5 worm cellular contexts compared by ENCODE assay signal in the genomic region with DNA sequence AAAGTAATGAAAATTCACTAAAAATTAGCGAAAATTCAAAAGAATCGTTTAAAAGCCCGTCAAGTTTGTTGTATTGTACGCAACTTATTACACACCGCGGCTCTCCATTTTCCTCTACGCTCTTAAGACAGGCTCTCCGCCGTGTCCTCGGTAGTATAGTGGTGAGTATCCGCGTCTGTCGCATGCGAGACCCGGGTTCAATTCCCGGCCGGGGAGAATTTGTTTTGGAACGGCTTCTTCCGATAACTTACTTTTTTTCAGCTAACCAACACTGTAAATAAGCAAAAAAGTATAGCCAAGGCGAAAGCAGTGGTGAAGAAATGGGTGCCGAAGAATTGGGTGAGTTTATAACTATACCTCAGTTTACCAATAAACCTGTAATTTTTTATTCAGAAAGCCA.
TF ChIP-seq lines count a peak whose summit lies in the region.

No protein-coding gene starts in this region.

TF ChIP-seq in whole organism, L4 larva, 104 proteins besides CTCF, POLR2A, EP300 and RAD21 (continued from another document and continues in another):
- no peak for TF ChIP-seq ceh-62 (tag; optimal IDR thresholded peaks at IDR 0.05; lab: Kevin White, UChicago)
- no peak for TF ChIP-seq T20F7.1 (GFP tag; optimal IDR thresholded peaks at IDR 0.05; lab: Kevin White, UChicago)
- TF ChIP-seq lsy-2 (tag; optimal IDR thresholded peaks at IDR 0.05; lab: Kevin White, UChicago), result peak in 1 of 2 experiments; percentile 2
- TF ChIP-seq unc-39 (tag; optimal IDR thresholded peaks at IDR 0.05; lab: Kevin White, UChicago), result no peak
- no peak for TF ChIP-seq rbr-2 (tag; optimal IDR thresholded peaks at IDR 0.05; lab: Kevin White, UChicago)
- TF ChIP-seq ceh-32 (tag; optimal IDR thresholded peaks at IDR 0.05; lab: Kevin White, UChicago; ENCODE audit: poor library complexity), result no peak
- TF ChIP-seq nhr-102 (tag; optimal IDR thresholded peaks at IDR 0.05; lab: Kevin White, UChicago), result no peak
- TF ChIP-seq dmd-9 (GFP tag; IDR thresholded peaks at IDR 0.05; lab: Robert Waterston, UW), result peak; percentile 61; the same call in 1 of the 2 replicates
- TF ChIP-seq fkh-10 (GFP tag; optimal IDR thresholded peaks at IDR 0.05; lab: Kevin White, UChicago), result no peak
- TF ChIP-seq tag-97 (GFP tag; IDR thresholded peaks at IDR 0.05; lab: Robert Waterston, UW), result no peak
- TF ChIP-seq ceh-44 (GFP tag; IDR thresholded peaks at IDR 0.05; lab: Robert Waterston, UW), result peak; percentile 65; the same call in 1 of the 2 replicates
- TF ChIP-seq sdz-12 (GFP tag; optimal IDR thresholded peaks at IDR 0.05; lab: Kevin White, UChicago), result no peak
- TF ChIP-seq dve-1 (tag; optimal IDR thresholded peaks at IDR 0.05; lab: Kevin White, UChicago; ENCODE audit: insufficient read depth), result peak; percentile 13
- 0 out of 4 replicates have a peak, but pooled peaks of 1 of the 2 experiments have one; percentile 51 for TF ChIP-seq madf-5 (GFP tag; IDR thresholded peaks at IDR 0.05; lab: Robert Waterston, UW)
- no peak for TF ChIP-seq nhr-6 (tag; optimal IDR thresholded peaks at IDR 0.05; lab: Kevin White, UChicago)
- peak; percentile 65 for TF ChIP-seq lin-38 (GFP tag; IDR thresholded peaks at IDR 0.05; lab: Robert Waterston, UW)
- TF ChIP-seq lin-1 (GFP tag; IDR thresholded peaks at IDR 0.05; lab: Robert Waterston, UW), result no peak
- no peak for TF ChIP-seq F10B5.3 (tag; optimal IDR thresholded peaks at IDR 0.05; lab: Kevin White, UChicago)
- no peak for TF ChIP-seq spr-3 (GFP tag; optimal IDR thresholded peaks at IDR 0.05; lab: Kevin White, UChicago)
- TF ChIP-seq unc-62 (GFP tag; optimal IDR thresholded peaks at IDR 0.05 in 1 of 2; lab: Kevin White, UChicago), result no peak
- no peak for TF ChIP-seq unc-62 (tag; optimal IDR thresholded peaks at IDR 0.05; lab: Kevin White, UChicago)
- TF ChIP-seq aly-2 (tag; optimal IDR thresholded peaks at IDR 0.05; lab: Kevin White, UChicago), result peak; percentile 12
- peak; percentile 52; the same call in 1 of the 2 replicates for TF ChIP-seq ctbp-1 (GFP tag; IDR thresholded peaks at IDR 0.05; lab: Robert Waterston, UW)
- TF ChIP-seq nhr-28 (tag; optimal IDR thresholded peaks at IDR 0.05; lab: Kevin White, UChicago), result no peak
- no peak for TF ChIP-seq attf-4 (tag; optimal IDR thresholded peaks at IDR 0.05; lab: Kevin White, UChicago)

TF ChIP-seq in whole organism, early embryonic, 17 proteins besides CTCF, POLR2A, EP300 and RAD21 (continued from another document):
- TF ChIP-seq tbx-11 (GFP tag; IDR thresholded peaks at IDR 0.05; lab: Robert Waterston, UW) (0 out of 2 replicates have a peak, but pooled peaks have one; percentile 53), aly-1 (tag; optimal IDR thresholded peaks at IDR 0.05; lab: Kevin White, UChicago) (peak; percentile 5), F13C5.2 (tag; optimal IDR thresholded peaks at IDR 0.05; lab: Kevin White, UChicago) (no peak), hmg-4 (GFP tag; optimal IDR thresholded peaks at IDR 0.05; lab: Kevin White, UChicago) (peak; percentile 46), scrt-1 (GFP tag; IDR thresholded peaks at IDR 0.05; lab: Robert Waterston, UW) (peak; percentile 78), tra-4 (tag; optimal IDR thresholded peaks at IDR 0.05; lab: Kevin White, UChicago) (no peak)

TF ChIP-seq in whole organism, late embryonic, 69 proteins besides CTCF, POLR2A, EP300 and RAD21 (continued from another document):
- TF ChIP-seq C38D4.7 (GFP tag; optimal IDR thresholded peaks at IDR 0.05; lab: Kevin White, UChicago), result peak; percentile 32
- TF ChIP-seq ets-4 (tag; optimal IDR thresholded peaks at IDR 0.05; lab: Kevin White, UChicago), result no peak
- TF ChIP-seq gmeb-2 (tag; optimal IDR thresholded peaks at IDR 0.05; lab: Kevin White, UChicago), result peak; percentile 14
- TF ChIP-seq fax-1 (tag; optimal IDR thresholded peaks at IDR 0.05; lab: Kevin White, UChicago), result no peak
- peak; percentile 29 for TF ChIP-seq nhr-232 (tag; optimal IDR thresholded peaks at IDR 0.05; lab: Kevin White, UChicago)
- no peak for TF ChIP-seq ceh-34 (tag; optimal IDR thresholded peaks at IDR 0.05; lab: Kevin White, UChicago)
- TF ChIP-seq F13H6.1 (tag; optimal IDR thresholded peaks at IDR 0.05; lab: Kevin White, UChicago), result no peak
- TF ChIP-seq Y22D7AL.16 (tag; optimal IDR thresholded peaks at IDR 0.05; lab: Kevin White, UChicago), result no peak
- no peak for TF ChIP-seq pros-1 (tag; optimal IDR thresholded peaks at IDR 0.05; lab: Kevin White, UChicago)
- peak; percentile 46 for TF ChIP-seq C08G9.2 (tag; optimal IDR thresholded peaks at IDR 0.05; lab: Kevin White, UChicago)

TF ChIP-seq in whole organism, mixed stage, embryonic, 35 proteins besides CTCF, POLR2A, EP300 and RAD21 (continued from another document):
- TF ChIP-seq bed-3 (GFP tag; optimal IDR thresholded peaks at IDR 0.05; lab: Kevin White, UChicago) (no peak), lin-32 (GFP tag; optimal IDR thresholded peaks at IDR 0.05; lab: Kevin White, UChicago) (peak; percentile 14)
TF ChIP-seq in whole organism, mixed stage, embryonic: peak in this region for 10.

TF ChIP-seq in whole organism, young adult, 124 proteins besides CTCF, POLR2A, EP300 and RAD21 (continued from another document):
- TF ChIP-seq madf-3 (GFP tag; IDR thresholded peaks at IDR 0.05; lab: Robert Waterston, UW) (0 out of 2 replicates have a peak, but pooled peaks have one; percentile 54), bed-1 (GFP tag; IDR thresholded peaks at IDR 0.05; lab: Robert Waterston, UW) (no peak), T07F8.4 (tag; optimal IDR thresholded peaks at IDR 0.05; lab: Kevin White, UChicago) (peak; percentile 40), ztf-28 (GFP tag; IDR thresholded peaks at IDR 0.05; lab: Robert Waterston, UW) (peak; percentile 43; the same call in 1 of the 2 replicates), F49E8.2 (tag; optimal IDR thresholded peaks at IDR 0.05; lab: Kevin White, UChicago; ENCODE audit: insufficient read depth) (peak; percentile 24), hmg-20 (GFP tag; IDR thresholded peaks at IDR 0.05; lab: Robert Waterston, UW) (peak; percentile 58; the same call in 1 of the 2 replicates), lin-26 (GFP tag; IDR thresholded peaks at IDR 0.05; lab: Robert Waterston, UW) (peak; percentile 86), lir-1 (GFP tag; conservative IDR thresholded peaks at IDR 0.05; lab: Robert Waterston, UW) (peak; percentile 29; the same call in 1 of the 2 replicates), chd-7 (tag; optimal IDR thresholded peaks at IDR 0.05; lab: Kevin White, UChicago) (peak; percentile 22), nhr-179 (tag; optimal IDR thresholded peaks at IDR 0.05; lab: Kevin White, UChicago) (no peak), tbx-9 (tag; optimal IDR thresholded peaks at IDR 0.05; lab: Kevin White, UChicago; ENCODE audit: borderline replicate concordance) (no peak), lsl-1 (GFP tag; optimal IDR thresholded peaks at IDR 0.05; lab: Kevin White, UChicago) (peak; percentile 9), tbp1 (GFP tag; optimal IDR thresholded peaks at IDR 0.05; lab: Kevin White, UChicago) (peak; percentile 96), ztf-6 (GFP tag; IDR thresholded peaks at IDR 0.05; lab: Robert Waterston, UW) (0 out of 2 replicates have a peak, but pooled peaks have one; percentile 31), mcd-1 (GFP tag; IDR thresholded peaks at IDR 0.05; lab: Robert Waterston, UW) (0 out of 2 replicates have a peak, but pooled peaks have one; percentile 41), lin-35 (GFP tag; optimal IDR thresholded peaks at IDR 0.05; lab: Kevin White, UChicago) (peak in 1 of 3 experiments; percentile 32), sptf-2 (GFP tag; optimal IDR thresholded peaks at IDR 0.05; lab: Kevin White, UChicago) (no peak), zim-3 (tag; optimal IDR thresholded peaks at IDR 0.05; lab: Kevin White, UChicago) (peak; percentile 70), attf-5 (GFP tag; optimal IDR thresholded peaks at IDR 0.05; lab: Kevin White, UChicago) (peak; percentile 21), lin-54 (GFP tag; optimal IDR thresholded peaks at IDR 0.05; lab: Kevin White, UChicago) (peak; percentile 53), madf-6 (GFP tag; IDR thresholded peaks at IDR 0.05; lab: Robert Waterston, UW) (peak; percentile 58; the same call in 1 of the 2 replicates), F52B5.7 (tag; optimal IDR thresholded peaks at IDR 0.05; lab: Kevin White, UChicago) (peak; percentile 62), mxl-1 (tag; optimal IDR thresholded peaks at IDR 0.05; lab: Kevin White, UChicago) (no peak), snpc-4 (GFP tag; optimal IDR thresholded peaks at IDR 0.05; lab: Kevin White, UChicago) (peak; percentile 41), snpc-4 (tag; optimal IDR thresholded peaks at IDR 0.05; lab: Kevin White, UChicago) (peak in 1 of 4 experiments; percentile 39), ceh-79 (tag; optimal IDR thresholded peaks at IDR 0.05; lab: Kevin White, UChicago) (no peak), hmg-1.2 (GFP tag; IDR thresholded peaks at IDR 0.05; lab: Robert Waterston, UW) (peak; percentile 72), attf-6 (GFP tag; IDR thresholded peaks at IDR 0.05; lab: Robert Waterston, UW) (peak; percentile 52; the same call in 1 of the 2 replicates), rpc-1 (optimal IDR thresholded peaks at IDR 0.05; lab: Kevin White, UChicago) (peak; percentile 66), rpc-1 (tag; optimal IDR thresholded peaks at IDR 0.05; lab: Kevin White, UChicago) (peak; percentile 85), B0261.1 (tag; optimal IDR thresholded peaks at IDR 0.05; lab: Kevin White, UChicago) (peak; percentile 85), cebp-2 (GFP tag; IDR thresholded peaks at IDR 0.05; lab: Robert Waterston, UW) (no peak), ztf-25 (GFP tag; IDR thresholded peaks at IDR 0.05; lab: Robert Waterston, UW) (peak; percentile 87), rec-8 (tag; optimal IDR thresholded peaks at IDR 0.05; lab: Kevin White, UChicago) (no peak), ztf-18 (tag; optimal IDR thresholded peaks at IDR 0.05; lab: Kevin White, UChicago) (peak; percentile 61), madf-10 (tag; optimal IDR thresholded peaks at IDR 0.05; lab: Kevin White, UChicago) (peak; percentile 33)
TF ChIP-seq in whole organism, young adult: peak in this region for 38.
